Worm (Caenorhabditis elegans): ENCODE measurements around the gene T16A1.4.
"Not testable (repeated sequence)": the region's sequence is repeated elsewhere in the genome, so short reads cannot be mapped to it uniquely, and the experiment has no call there.

DNA sequence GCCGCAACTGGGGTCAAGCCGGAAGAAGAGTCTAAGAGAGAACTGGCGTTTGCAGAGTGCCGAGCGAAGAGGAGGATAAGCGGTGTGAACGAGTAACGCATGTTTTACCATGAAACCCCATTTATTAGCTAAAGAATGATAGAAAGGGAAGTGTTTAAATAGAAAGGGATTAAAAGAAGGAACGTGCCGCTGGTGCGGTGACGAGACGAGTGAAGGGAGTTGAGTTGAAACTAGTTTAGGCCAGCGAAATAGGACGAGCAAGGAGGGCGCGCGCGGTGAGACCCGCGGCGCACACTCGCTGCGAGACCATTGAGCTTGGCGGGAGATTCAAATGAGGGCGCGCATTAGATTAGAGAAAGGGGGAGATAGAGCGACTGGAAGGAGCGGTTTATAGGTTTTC, 34.8 kb upstream of the T16A1.4 start, which contains the start of gene math-1:
- TF ChIP-seq madf-6 (GFP tag; IDR thresholded peaks at IDR 0.05); snpc-4 (GFP tag; optimal IDR thresholded peaks at IDR 0.05); snpc-4 (tag; optimal IDR thresholded peaks at IDR 0.05); lin-40 (tag; optimal IDR thresholded peaks at IDR 0.05); T07F8.4 (tag; optimal IDR thresholded peaks at IDR 0.05); dox-1 (GFP tag; IDR thresholded peaks at IDR 0.05); him-1 (tag; optimal IDR thresholded peaks at IDR 0.05); hlh-12 (tag; optimal IDR thresholded peaks at IDR 0.05); B0019.2 (GFP tag; conservative IDR thresholded peaks at IDR 0.05): not testable (repeated sequence)
